Worm (Caenorhabditis elegans) whole organism, L2 larva: Measurements from ENCODE around the gene T27A10.6.
A peak's percentile ranks its signal among the peaks of the same experiment; 100 is the strongest.

Experiments used
- Y55F3AM.14 ChIP-seq: fragments of 200-800 bp; sonication (Bioruptor generic); optimal IDR thresholded peaks from 2 replicates; lab custom pipeline; 2018; ENCODE audit warnings: mild to moderate bottlenecking, missing genetic modification characterization, missing compliant biosample characterization
- ZK546.5 ChIP-seq: sonication (generic microtip); optimal IDR thresholded peaks from 2 replicates; lab custom pipeline; 2017; ENCODE audit warnings: missing biosample characterization, missing genetic modification characterization
- alr-1 ChIP-seq: fragments of 150-350 bp; optimal IDR thresholded peaks from 2 replicates; lab custom pipeline; 2014; ENCODE audit warnings: missing biosample characterization, missing genetic modification characterization
- aly-2 ChIP-seq: fragments of 150-350 bp; optimal IDR thresholded peaks from 2 replicates; lab custom pipeline; 2014; ENCODE audit warnings: missing biosample characterization, missing genetic modification characterization
- ama-1 ChIP-seq: fragments of 150-350 bp; optimal IDR thresholded peaks from 2 replicates; lab custom pipeline; 2018; ENCODE audit warnings: inconsistent platforms
- blmp-1 ChIP-seq: sonication (generic microtip); optimal IDR thresholded peaks from 2 replicates; lab custom pipeline; 2017; ENCODE audit warnings: missing genetic modification characterization, mild to moderate bottlenecking, missing compliant biosample characterization, antibody characterized with exemption, moderate library complexity; ENCODE audit not compliant: insufficient read depth
- ceh-16 ChIP-seq: fragments of 150-350 bp; optimal IDR thresholded peaks from 2 replicates; lab custom pipeline; 2014; ENCODE audit warnings: missing biosample characterization, missing genetic modification characterization
- ceh-82 ChIP-seq: fragments of 150-350 bp; optimal IDR thresholded peaks from 2 replicates; lab custom pipeline; 2014; ENCODE audit warnings: missing biosample characterization, missing genetic modification characterization
- crh-2 ChIP-seq: sonication (generic microtip); optimal IDR thresholded peaks from 2 replicates; lab custom pipeline; 2017; ENCODE audit warnings: missing biosample characterization, missing genetic modification characterization
- egl-27 ChIP-seq: sonication (generic microtip); optimal IDR thresholded peaks from 3 replicates; lab custom pipeline; 2017; ENCODE audit warnings: missing biosample characterization, missing genetic modification reagents, missing genetic modification characterization
- elt-1 ChIP-seq: fragments of 150-350 bp; optimal IDR thresholded peaks from 2 replicates; lab custom pipeline; 2014; ENCODE audit warnings: missing biosample characterization, missing genetic modification characterization
- elt-3 ChIP-seq: sonication (generic microtip); optimal IDR thresholded peaks from 2 replicates; lab custom pipeline; 2017; ENCODE audit warnings: missing biosample characterization, missing genetic modification characterization
- fos-1 ChIP-seq: fragments of 150-350 bp; optimal IDR thresholded peaks from 2 replicates; lab custom pipeline; 2014; ENCODE audit warnings: missing biosample characterization, missing genetic modification characterization
- gmeb-1 ChIP-seq: fragments of 150-350 bp; optimal IDR thresholded peaks from 2 replicates; lab custom pipeline; 2014; ENCODE audit warnings: missing biosample characterization, missing genetic modification characterization
- lin-39 ChIP-seq: fragments of 150-350 bp; optimal IDR thresholded peaks from 2 replicates; lab custom pipeline; 2014; ENCODE audit warnings: missing biosample characterization, missing genetic modification reagents, missing genetic modification characterization
- lsy-2 ChIP-seq, 2 experiments: fragments of 150-350 bp in 1 of 2; sonication (generic microtip) in 1 of 2; optimal IDR thresholded peaks; 2 replicates each; lab custom pipeline; 2014 to 2017; ENCODE audit warnings: missing biosample characterization in 2 of 2, missing genetic modification characterization in 2 of 2
- mab-5 ChIP-seq: fragments of 150-350 bp; optimal IDR thresholded peaks from 2 replicates; lab custom pipeline; 2014; ENCODE audit warnings: missing biosample characterization, missing genetic modification characterization
- nhr-11 ChIP-seq: fragments of 150-350 bp; optimal IDR thresholded peaks from 2 replicates; lab custom pipeline; 2014; ENCODE audit warnings: missing biosample characterization, missing genetic modification characterization
- nhr-12 ChIP-seq: fragments of 150-350 bp; optimal IDR thresholded peaks from 2 replicates; lab custom pipeline; 2014; ENCODE audit warnings: missing biosample characterization, missing genetic modification characterization
- nhr-129 ChIP-seq: fragments of 150-350 bp; optimal IDR thresholded peaks from 2 replicates; lab custom pipeline; 2014; ENCODE audit warnings: missing biosample characterization, missing genetic modification characterization
- nhr-23 ChIP-seq: fragments of 150-350 bp; optimal IDR thresholded peaks from 2 replicates; lab custom pipeline; 2014; ENCODE audit warnings: missing biosample characterization, missing genetic modification reagents, missing genetic modification characterization
- nhr-6 ChIP-seq: fragments of 150-350 bp; optimal IDR thresholded peaks from 2 replicates; lab custom pipeline; 2014; ENCODE audit warnings: missing biosample characterization, missing genetic modification characterization
- nhr-77 ChIP-seq: fragments of 150-350 bp; optimal IDR thresholded peaks from 2 replicates; lab custom pipeline; 2014; ENCODE audit warnings: missing biosample characterization, missing genetic modification characterization
- peb-1 ChIP-seq: fragments of 150-350 bp; optimal IDR thresholded peaks from 2 replicates; lab custom pipeline; 2014; ENCODE audit warnings: missing biosample characterization, missing genetic modification characterization
- sem-4 ChIP-seq: fragments of 150-350 bp; optimal IDR thresholded peaks from 2 replicates; lab custom pipeline; 2014; ENCODE audit warnings: missing biosample characterization, missing genetic modification reagents, missing genetic modification characterization
- skn-1 ChIP-seq: sonication (generic microtip); optimal IDR thresholded peaks from 2 replicates; lab custom pipeline; 2017; ENCODE audit warnings: missing biosample characterization, missing genetic modification characterization
- sma-9 ChIP-seq, 2 experiments: fragments of 150-350 bp in 1 of 2; sonication (generic microtip) in 1 of 2; optimal IDR thresholded peaks; 2 replicates each; lab custom pipeline; 2014 to 2016; ENCODE audit warnings: missing genetic modification characterization in 2 of 2, mild to moderate bottlenecking in 1 of 2, missing biosample characterization in 1 of 2, missing compliant biosample characterization in 1 of 2, missing genetic modification reagents in 1 of 2, moderate library complexity in 1 of 2
- snpc-4 ChIP-seq: fragments of 150-350 bp; optimal IDR thresholded peaks from 2 replicates; lab custom pipeline; 2014; ENCODE audit warnings: missing biosample characterization, missing genetic modification characterization
- unc-39 ChIP-seq: fragments of 150-350 bp; optimal IDR thresholded peaks from 2 replicates; lab custom pipeline; 2014; ENCODE audit warnings: missing biosample characterization, missing genetic modification characterization
- unc-62 ChIP-seq: fragments of 150-350 bp; optimal IDR thresholded peaks from 2 replicates; lab custom pipeline; 2014; ENCODE audit warnings: missing biosample characterization, missing genetic modification reagents, missing genetic modification characterization
- zag-1 ChIP-seq: fragments of 150-350 bp; optimal IDR thresholded peaks from 2 replicates; lab custom pipeline; 2014; ENCODE audit warnings: missing biosample characterization, missing genetic modification characterization
- ztf-1 ChIP-seq: fragments of 200-800 bp; sonication (Bioruptor generic); conservative IDR thresholded peaks from 2 replicates; pipeline ENCODE4 v1.3.6; 2022; ENCODE audit warnings: missing genetic modification characterization, missing compliant biosample characterization
- ztf-11 ChIP-seq: sonication (generic microtip); optimal IDR thresholded peaks from 2 replicates; lab custom pipeline; 2017; ENCODE audit warnings: missing biosample characterization, missing genetic modification characterization
- ztf-4 ChIP-seq: fragments of 150-350 bp; optimal IDR thresholded peaks from 2 replicates; lab custom pipeline; 2014; ENCODE audit warnings: missing biosample characterization, missing genetic modification characterization

T27A10.6 gene

DNA sequence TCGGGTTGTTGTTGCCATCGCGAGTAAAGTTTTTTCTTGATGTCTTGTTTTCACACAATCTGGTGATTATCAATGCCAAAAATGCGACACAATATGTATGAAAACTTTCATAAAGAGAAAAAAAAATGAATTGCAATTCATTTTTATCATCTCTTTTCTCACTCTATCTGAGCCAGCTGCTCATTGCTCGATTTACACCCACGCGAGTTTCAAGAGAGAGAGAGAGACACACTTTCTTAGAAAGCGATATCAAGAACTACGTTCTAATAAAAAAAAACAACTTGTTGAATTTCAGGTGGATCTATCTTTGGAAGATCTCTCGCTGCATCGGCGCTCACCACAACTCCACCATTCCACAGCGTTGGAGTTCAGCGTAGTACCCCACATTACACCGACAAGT, 6.5 kb upstream of the T27A10.6 start:
- TF ChIP-seq nhr-23 (tag; lab: Kevin White, UChicago) = no peak
- TF ChIP-seq elt-1 (tag; lab: Kevin White, UChicago) = no peak
- TF ChIP-seq lin-39 (tag; lab: Kevin White, UChicago) = no peak
- TF ChIP-seq sma-9 (GFP tag; optimal IDR thresholded peaks at IDR 0.05; lab: Kevin White, UChicago) = no peak
- TF ChIP-seq sma-9 (tag; optimal IDR thresholded peaks at IDR 0.05; lab: Kevin White, UChicago) = no peak
- TF ChIP-seq peb-1 (tag; lab: Kevin White, UChicago) = no peak
- no peak for TF ChIP-seq egl-27
- no peak for TF ChIP-seq ceh-16

ce11 chrX:3601531-3601930, 5.4 kb upstream of the T27A10.6 start, which contains the start of gene C18B2.3:
Gene C18B2.3, plus strand, starts transcription at chrX:3601831.
- TF ChIP-seq nhr-12 (no peak), nhr-77 (tag; lab: Kevin White, UChicago) (no peak)

DNA sequence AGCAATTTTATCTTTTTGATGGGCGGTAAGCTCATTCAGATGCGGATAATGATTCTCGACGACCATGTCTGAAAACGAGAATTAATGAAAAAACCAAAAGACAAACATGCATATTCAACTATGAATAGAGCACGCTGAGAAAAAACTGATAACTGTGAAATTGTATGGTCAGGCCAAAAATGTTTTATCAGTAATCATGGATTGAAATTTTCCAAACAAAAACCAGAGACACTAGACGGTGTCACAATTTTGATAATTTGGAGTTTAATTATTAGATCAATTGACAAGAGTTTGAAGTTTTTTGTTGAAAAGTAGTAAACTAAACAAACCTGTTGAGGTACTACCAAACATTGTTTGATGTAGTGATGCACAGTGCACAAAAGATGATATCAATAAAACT, 4.2 kb upstream of the T27A10.6 start, which contains the start of gene cgr-1:
Gene cgr-1, minus strand, starts transcription at position 68 of the 400 bp plus-strand sequence.
- TF ChIP-seq unc-62 (GFP tag; lab: Kevin White, UChicago) (no peak), fos-1 (tag; lab: Kevin White, UChicago) (peak; percentile 65)

DNA sequence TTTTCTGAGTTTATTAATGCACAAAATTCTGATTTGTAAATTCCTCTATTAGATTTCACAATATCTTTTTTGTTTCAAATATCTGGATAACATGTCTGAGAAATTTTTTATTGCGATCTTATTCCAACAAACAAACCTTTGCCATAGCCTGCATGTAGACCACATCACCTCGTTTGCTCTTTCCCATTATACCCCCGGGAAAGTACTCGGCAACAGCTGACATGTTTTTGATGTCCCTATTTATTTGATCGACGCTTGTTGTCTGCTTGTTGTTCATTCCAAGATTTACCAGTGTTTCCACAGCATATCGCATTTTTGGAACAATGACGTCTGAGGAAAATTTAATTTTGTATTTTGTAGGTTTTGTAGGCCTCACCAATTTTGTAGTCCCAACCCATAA, 3.7 kb upstream of the T27A10.6 start:
- no peak for TF ChIP-seq Y55F3AM.14 (GFP tag; lab: Kevin White, UChicago)
- no peak for TF ChIP-seq fos-1 (tag; lab: Kevin White, UChicago)

DNA sequence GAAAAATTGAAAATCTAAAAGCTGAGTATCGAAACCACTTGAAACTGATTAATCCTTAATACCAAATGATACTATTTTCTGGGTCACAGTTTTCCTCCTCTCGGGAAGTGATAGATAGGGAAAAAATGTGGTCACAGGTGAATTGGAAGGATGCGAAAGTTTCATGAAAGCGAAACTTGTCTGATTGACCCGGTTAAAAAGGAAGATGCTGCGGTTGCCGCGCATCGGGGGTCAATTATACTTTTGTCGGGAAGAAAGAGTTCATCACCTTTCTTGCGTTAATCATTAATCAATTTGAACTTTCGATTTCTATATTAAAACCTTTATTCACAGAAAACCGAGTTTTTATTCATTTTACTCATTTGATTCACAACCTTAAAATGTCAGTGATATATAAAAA, 814 bp upstream of the T27A10.6 start:
- TF ChIP-seq ama-1 (lab: Kevin White, UChicago) = no peak
- no peak for TF ChIP-seq unc-39 (tag; lab: Kevin White, UChicago)
- no peak for TF ChIP-seq unc-62 (GFP tag; lab: Kevin White, UChicago)
- no peak for TF ChIP-seq lsy-2 (tag; optimal IDR thresholded peaks at IDR 0.05; lab: Kevin White, UChicago)
- no peak for TF ChIP-seq nhr-129 (tag; lab: Kevin White, UChicago)
- no peak for TF ChIP-seq aly-2 (tag; lab: Kevin White, UChicago)
- no peak for TF ChIP-seq fos-1 (tag; lab: Kevin White, UChicago)
- TF ChIP-seq elt-3 (tag; lab: Kevin White, UChicago) = no peak

DNA sequence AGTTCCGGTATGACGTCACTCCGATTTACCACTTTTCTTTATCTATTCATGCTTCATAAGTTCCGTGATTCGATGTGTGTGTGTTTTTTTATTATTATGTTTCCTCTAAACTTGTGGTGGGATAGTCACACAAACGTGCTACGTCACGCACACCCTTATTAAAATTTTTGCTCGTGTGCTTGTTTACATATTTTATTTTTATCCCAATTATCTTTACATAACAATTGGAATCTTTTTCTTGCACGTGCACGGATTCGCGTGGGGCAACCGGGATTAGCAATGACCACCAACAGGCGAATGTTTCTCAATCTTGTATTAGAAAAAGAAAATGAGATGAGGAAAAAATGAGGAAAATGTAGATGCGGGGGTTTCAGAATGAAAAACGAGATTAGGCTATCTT, 5.6 kb downstream of the T27A10.6 start:
- TF ChIP-seq nhr-6 (tag; lab: Kevin White, UChicago) (no peak), ZK546.5 (no peak), blmp-1 (tag; lab: Kevin White, UChicago) (no peak), nhr-11 (tag; lab: Kevin White, UChicago) (no peak), snpc-4 (tag; lab: Kevin White, UChicago) (no peak), nhr-12 (no peak), gmeb-1 (tag; lab: Kevin White, UChicago) (no peak), Y55F3AM.14 (GFP tag; lab: Kevin White, UChicago) (no peak), sma-9 (GFP tag; optimal IDR thresholded peaks at IDR 0.05; lab: Kevin White, UChicago) (no peak), sma-9 (tag; optimal IDR thresholded peaks at IDR 0.05; lab: Kevin White, UChicago) (no peak), elt-3 (tag; lab: Kevin White, UChicago) (no peak), alr-1 (tag; lab: Kevin White, UChicago) (no peak), nhr-23 (tag; lab: Kevin White, UChicago) (no peak), skn-1 (tag; lab: Kevin White, UChicago) (no peak), zag-1 (no peak), ztf-4 (tag; lab: Kevin White, UChicago) (no peak), unc-62 (GFP tag; lab: Kevin White, UChicago) (no peak), sem-4 (tag; lab: Kevin White, UChicago) (no peak), lsy-2 (tag; optimal IDR thresholded peaks at IDR 0.05; lab: Kevin White, UChicago) (no peak)

ce11 chrX:3585625-3586024, 10.5 kb downstream of the T27A10.6 start, which contains the start of gene T27A10.2:
Gene T27A10.2, plus strand, starts transcription at chrX:3585957.
- TF ChIP-seq ZK546.5 (no peak), mab-5 (tag; lab: Kevin White, UChicago) (no peak), nhr-6 (tag; lab: Kevin White, UChicago) (no peak), nhr-23 (tag; lab: Kevin White, UChicago) (no peak), lin-39 (tag; lab: Kevin White, UChicago) (no peak), snpc-4 (tag; lab: Kevin White, UChicago) (no peak), ztf-1 (no peak), ztf-11 (tag; lab: Kevin White, UChicago) (no peak), ztf-4 (tag; lab: Kevin White, UChicago) (no peak), fos-1 (tag; lab: Kevin White, UChicago) (no peak), nhr-11 (tag; lab: Kevin White, UChicago) (no peak), unc-62 (GFP tag; lab: Kevin White, UChicago) (no peak), crh-2 (tag; lab: Kevin White, UChicago) (no peak), ceh-82 (tag; lab: Kevin White, UChicago) (no peak), ceh-16 (no peak), blmp-1 (tag; lab: Kevin White, UChicago) (no peak)
